Fruit fly (Drosophila melanogaster): ENCODE data around the gene kdn.

- TF ChIP-seq psq (optimal IDR thresholded peaks at IDR 0.05) (no peak), insv (optimal IDR thresholded peaks at IDR 0.05) (no peak), Sin3A (optimal IDR thresholded peaks at IDR 0.05) (no peak), h (optimal IDR thresholded peaks at IDR 0.05) (no peak)
These were observed 15.4 kb downstream of the kdn start, which contains the start of the genes swa and Marf for dm6 chrX:6365632-6366356.
